Fruit fly (Drosophila melanogaster): ENCODE measurements around the gene CG10588.

dm6 chr3L:20914375-20914774, 42.4 kb upstream of the CG10588 start:
- TF ChIP-seq psq (optimal IDR thresholded peaks at IDR 0.05) = no peak
- TF ChIP-seq usp (GFP tag; optimal IDR thresholded peaks at IDR 0.05) = no peak
- no peak for TF ChIP-seq CG8478 (optimal IDR thresholded peaks at IDR 0.05)
- no peak for TF ChIP-seq pan (optimal IDR thresholded peaks at IDR 0.05)
